Worm (Caenorhabditis elegans): Measurements from ENCODE around the gene ins-34.

ins-34 gene

DNA sequence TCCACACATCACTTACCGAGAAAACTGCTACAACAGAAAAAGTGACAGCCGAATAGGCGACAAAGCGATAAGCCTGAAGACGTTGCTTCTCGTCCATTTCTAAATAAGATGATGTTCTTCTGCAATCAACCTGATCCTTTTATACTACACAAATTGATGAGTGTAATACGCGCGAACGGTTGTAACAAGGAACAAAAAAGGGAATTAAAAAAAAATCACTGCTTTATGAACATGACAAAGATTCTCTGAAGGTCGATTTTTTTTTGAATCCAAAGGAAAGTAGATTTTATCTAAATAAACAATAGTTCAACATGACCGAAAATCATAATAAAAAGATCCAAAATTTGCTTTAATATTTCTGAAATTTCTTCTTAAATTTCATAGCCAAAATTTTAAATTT, 7.1 kb upstream of the ins-34 start, which contains the start of gene col-133:
Gene col-133, minus strand, starts transcription at position 101 of the 400 bp plus-strand sequence.
- TF ChIP-seq unc-120 (tag; optimal IDR thresholded peaks at IDR 0.05; ENCODE audit: poor library complexity, severe bottlenecking) (no peak), tbx-8 (GFP tag; optimal IDR thresholded peaks at IDR 0.05) (no peak), bed-3 (GFP tag; optimal IDR thresholded peaks at IDR 0.05) (no peak), pha-4 (tag; optimal IDR thresholded peaks at IDR 0.05) (no peak), nhr-28 (tag; optimal IDR thresholded peaks at IDR 0.05) (no peak), zip-8 (tag; optimal IDR thresholded peaks at IDR 0.05) (no peak), lin-32 (GFP tag; optimal IDR thresholded peaks at IDR 0.05) (no peak), ceh-39 (tag; optimal IDR thresholded peaks at IDR 0.05) (no peak), M03D4.4 (tag; optimal IDR thresholded peaks at IDR 0.05) (no peak), elt-3 (tag; optimal IDR thresholded peaks at IDR 0.05) (no peak), hlh-1 (tag; optimal IDR thresholded peaks at IDR 0.05) (no peak), mab-5 (tag; optimal IDR thresholded peaks at IDR 0.05) (no peak), lsy-2 (tag; optimal IDR thresholded peaks at IDR 0.05) (no peak), sem-2 (GFP tag; optimal IDR thresholded peaks at IDR 0.05) (no peak)

DNA sequence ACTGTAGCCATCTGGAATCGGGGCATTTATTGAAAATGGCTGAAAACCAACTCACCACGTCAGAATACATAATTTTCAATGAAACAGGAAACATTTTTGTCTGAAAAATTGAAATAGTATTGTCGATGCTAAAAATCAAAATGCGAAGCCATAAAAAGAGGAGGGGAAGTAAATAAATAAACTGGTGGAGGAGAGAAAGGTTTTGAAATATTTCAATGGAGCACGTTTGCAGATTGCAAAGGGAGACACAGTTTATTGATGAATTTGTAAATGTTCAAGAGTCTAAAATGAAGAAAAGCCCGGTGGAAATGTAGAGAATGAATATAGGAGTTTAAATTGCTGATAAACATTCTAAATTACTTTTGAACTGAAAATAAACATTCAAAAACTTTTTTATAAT, 3.3 kb upstream of the ins-34 start, which contains the start of gene F52B11.5:
Gene F52B11.5, minus strand, starts transcription at position 178 of the 400 bp plus-strand sequence.
- TF ChIP-seq zip-8 (tag; optimal IDR thresholded peaks at IDR 0.05) (no peak), sem-2 (GFP tag; optimal IDR thresholded peaks at IDR 0.05) (no peak)

DNA sequence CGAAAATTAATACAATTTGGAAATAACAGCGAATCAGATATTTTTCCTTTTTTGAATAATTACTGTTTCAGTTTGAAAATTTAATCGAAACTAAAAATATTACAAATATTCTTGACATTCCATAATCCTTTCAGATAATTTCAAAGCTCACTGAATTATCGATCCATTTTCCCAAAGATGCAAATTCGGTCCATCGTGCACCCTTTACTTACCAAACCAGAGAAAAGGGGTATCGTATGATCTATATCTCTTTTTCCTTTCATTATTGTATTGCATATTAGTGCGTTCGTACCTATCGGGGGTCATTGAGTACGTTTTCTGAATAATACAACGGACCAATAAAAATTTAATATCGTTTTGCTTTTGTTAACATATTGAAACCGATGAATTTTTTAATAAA, 1.6 kb upstream of the ins-34 start:
- TF ChIP-seq nhr-76 (tag; optimal IDR thresholded peaks at IDR 0.05), result no peak
- TF ChIP-seq ceh-39 (tag; optimal IDR thresholded peaks at IDR 0.05), result peak; percentile 90
- no peak for TF ChIP-seq nhr-237 (tag; optimal IDR thresholded peaks at IDR 0.05)
- TF ChIP-seq ham-2 (GFP tag; optimal IDR thresholded peaks at IDR 0.05), result no peak
- TF ChIP-seq blmp-1 (tag; optimal IDR thresholded peaks at IDR 0.05), result peak; percentile 34

DNA sequence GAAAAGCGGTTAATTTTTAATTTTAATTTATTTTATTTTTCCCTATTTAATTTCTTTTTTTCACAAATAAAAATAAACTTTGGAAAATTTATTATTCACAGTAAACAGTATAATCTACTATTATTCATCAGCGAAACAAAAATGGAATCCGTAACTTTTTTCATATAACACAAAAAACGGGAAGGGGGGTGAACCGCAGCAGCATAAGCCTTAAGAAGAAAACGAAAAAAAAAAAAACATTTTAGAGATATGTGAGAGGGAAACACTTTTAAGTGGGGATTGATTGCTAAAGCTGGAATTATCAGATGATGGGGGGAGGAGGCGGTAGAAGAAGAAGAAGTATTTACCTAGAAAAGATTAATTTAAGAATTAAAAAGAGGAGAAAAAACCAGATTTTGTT, 1.3 kb downstream of the ins-34 start:
- TF ChIP-seq tbx-8 (GFP tag; optimal IDR thresholded peaks at IDR 0.05) (no peak), nhr-12 (tag; optimal IDR thresholded peaks at IDR 0.05) (no peak), M03D4.4 (tag; optimal IDR thresholded peaks at IDR 0.05) (no peak), mep-1 (tag; optimal IDR thresholded peaks at IDR 0.05) (no peak), ceh-43 (GFP tag; optimal IDR thresholded peaks at IDR 0.05) (no peak), blmp-1 (tag; optimal IDR thresholded peaks at IDR 0.05) (no peak), sem-2 (GFP tag; optimal IDR thresholded peaks at IDR 0.05) (no peak)

DNA sequence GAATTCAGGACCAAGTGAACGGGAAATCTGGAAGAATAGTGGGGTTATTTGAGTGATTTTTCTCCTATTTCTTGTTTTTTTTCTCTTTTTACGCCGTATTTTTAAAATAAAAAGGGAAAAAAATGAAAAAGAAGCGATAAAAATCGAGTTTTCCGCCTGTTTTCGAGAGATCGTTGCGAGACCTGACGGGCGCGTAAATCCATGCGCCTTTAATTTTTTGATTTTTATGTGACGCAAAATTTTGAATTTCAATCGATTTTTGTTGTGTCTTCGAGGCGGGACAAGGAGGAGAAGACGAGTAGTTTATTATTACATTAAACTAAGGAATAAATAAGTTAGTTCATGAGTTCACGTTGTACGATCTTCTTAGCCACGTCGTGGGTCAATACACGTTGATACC, 7.2 kb downstream of the ins-34 start:
- TF ChIP-seq lin-32 (GFP tag; optimal IDR thresholded peaks at IDR 0.05), result no peak
- no peak for TF ChIP-seq nhr-76 (tag; optimal IDR thresholded peaks at IDR 0.05)
- no peak for TF ChIP-seq cnd-1 (tag; optimal IDR thresholded peaks at IDR 0.05)
- TF ChIP-seq flh-1 (GFP tag; optimal IDR thresholded peaks at IDR 0.05), result no peak
- TF ChIP-seq sem-2 (GFP tag; optimal IDR thresholded peaks at IDR 0.05), result no peak
- no peak for TF ChIP-seq zip-8 (tag; optimal IDR thresholded peaks at IDR 0.05)
- no peak for TF ChIP-seq nhr-2 (tag; optimal IDR thresholded peaks at IDR 0.05)
- no peak for TF ChIP-seq elt-3 (tag; optimal IDR thresholded peaks at IDR 0.05)
- TF ChIP-seq nhr-237 (tag; optimal IDR thresholded peaks at IDR 0.05), result no peak
- TF ChIP-seq nhr-28 (tag; optimal IDR thresholded peaks at IDR 0.05), result no peak

DNA sequence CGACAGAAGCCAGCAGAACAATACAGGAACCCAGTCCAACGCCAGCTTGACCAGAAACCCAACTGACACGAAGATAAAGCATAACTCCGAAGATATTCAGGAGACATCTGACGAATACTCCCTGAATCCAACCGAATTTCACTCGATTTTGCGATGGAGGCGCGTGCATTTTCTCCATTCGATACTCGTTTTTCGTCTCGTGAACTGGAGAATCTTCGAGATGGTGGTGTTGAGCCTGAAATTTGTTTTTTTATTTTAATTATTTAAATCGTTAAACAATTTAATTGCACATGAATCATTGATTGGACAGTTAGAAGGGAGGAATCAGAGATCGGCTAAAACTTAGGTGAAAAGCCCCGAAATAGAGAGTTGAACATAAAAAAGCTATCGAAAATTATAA, 8.0 kb downstream of the ins-34 start:
- TF ChIP-seq ham-2 (GFP tag; optimal IDR thresholded peaks at IDR 0.05), result no peak
- TF ChIP-seq tbx-8 (GFP tag; optimal IDR thresholded peaks at IDR 0.05), result no peak
- TF ChIP-seq nhr-28 (tag; optimal IDR thresholded peaks at IDR 0.05), result no peak
- TF ChIP-seq drap-1 (GFP tag; optimal IDR thresholded peaks at IDR 0.05), result no peak
- TF ChIP-seq nhr-237 (tag; optimal IDR thresholded peaks at IDR 0.05), result no peak
- TF ChIP-seq mab-5 (tag; optimal IDR thresholded peaks at IDR 0.05), result no peak
- no peak for TF ChIP-seq mls-2 (tag; optimal IDR thresholded peaks at IDR 0.05)
- TF ChIP-seq nhr-76 (tag; optimal IDR thresholded peaks at IDR 0.05), result no peak
- no peak for TF ChIP-seq unc-62 (GFP tag; optimal IDR thresholded peaks at IDR 0.05)
- TF ChIP-seq ceh-39 (tag; optimal IDR thresholded peaks at IDR 0.05), result no peak
- no peak for TF ChIP-seq lsy-2 (tag; optimal IDR thresholded peaks at IDR 0.05)

DNA sequence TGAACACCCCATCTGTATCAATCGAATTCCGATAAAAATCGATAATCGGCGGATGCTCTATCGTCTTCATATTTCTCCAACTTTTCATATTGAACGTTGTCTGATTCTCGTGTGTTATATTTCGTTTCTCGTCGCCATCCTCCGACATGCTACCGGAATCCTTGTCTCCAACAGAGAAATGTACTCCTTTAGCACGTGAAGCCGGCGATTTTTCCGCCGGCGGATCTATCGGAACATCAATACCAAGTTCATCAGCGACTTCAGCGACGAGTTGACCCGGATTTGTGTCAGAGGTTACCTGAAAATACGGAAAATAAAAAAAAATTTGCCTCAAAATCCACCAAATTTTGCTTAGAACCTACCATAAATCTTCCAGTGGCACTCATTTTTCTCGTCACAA, 8.7 kb downstream of the ins-34 start:
- no peak for TF ChIP-seq M03D4.4 (tag; optimal IDR thresholded peaks at IDR 0.05)

Data from whole organism, mixed stage, embryonic.